Worm (Caenorhabditis elegans): Measurements from ENCODE around the gene ntc-1.

- TF ChIP-seq fkh-10 (GFP tag; optimal IDR thresholded peaks at IDR 0.05) (no peak), nhr-28 (tag; optimal IDR thresholded peaks at IDR 0.05) (no peak), unc-130 (tag; optimal IDR thresholded peaks at IDR 0.05) (no peak), nhr-76 (tag; optimal IDR thresholded peaks at IDR 0.05) (no peak), mdl-1 (tag; optimal IDR thresholded peaks at IDR 0.05) (no peak), zag-1 (tag; optimal IDR thresholded peaks at IDR 0.05) (no peak), blmp-1 (tag; optimal IDR thresholded peaks at IDR 0.05) (peak; percentile 79)
These were observed 11.0 kb downstream of the ntc-1 start, which contains the start of gene tsp-14 for ce11 chrX:4876904-4877303.
